Worm (Caenorhabditis elegans): Measurements from ENCODE around the gene ctl-2.

The ctl-2 gene

ce11 chrII:14251400-14251940 lies 50.4 kb downstream of the ctl-2 start (continued):
- TF ChIP-seq mxl-2 (GFP tag; conservative IDR thresholded peaks at IDR 0.05) (0 out of 2 replicates have a peak, but pooled peaks have one; percentile 18), nhr-25 (tag; optimal IDR thresholded peaks at IDR 0.05; ENCODE audit: borderline replicate concordance, insufficient read depth) (peak; percentile 77), Y75B8A.6 (GFP tag; IDR thresholded peaks at IDR 0.05) (peak; percentile 68), fkh-10 (GFP tag; optimal IDR thresholded peaks at IDR 0.05) (peak; percentile 47), spr-3 (GFP tag; optimal IDR thresholded peaks at IDR 0.05) (peak; percentile 86), unc-62 (GFP tag; optimal IDR thresholded peaks at IDR 0.05 in 1 of 2) (peak in 1 of 2 experiments; percentile 99), unc-62 (tag; optimal IDR thresholded peaks at IDR 0.05) (peak; percentile 5), jun-1 (tag; optimal IDR thresholded peaks at IDR 0.05) (peak; percentile 55), mep-1 (tag; optimal IDR thresholded peaks at IDR 0.05) (peak; percentile 96), nhr-41 (GFP tag; IDR thresholded peaks at IDR 0.05) (0 out of 2 replicates have a peak, but pooled peaks have one; percentile 13), madf-9 (GFP tag; conservative IDR thresholded peaks at IDR 0.05) (peak; percentile 60), ztf-7 (tag; optimal IDR thresholded peaks at IDR 0.05) (no peak), lin-39 (tag; optimal IDR thresholded peaks at IDR 0.05) (no peak), lin-38 (GFP tag; IDR thresholded peaks at IDR 0.05) (peak; percentile 85), egl-27 (tag; optimal IDR thresholded peaks at IDR 0.05) (no peak), hmg-1.1 (GFP tag; IDR thresholded peaks at IDR 0.05) (peak; percentile 92), attf-4 (tag; optimal IDR thresholded peaks at IDR 0.05) (no peak), daf-12 (tag; optimal IDR thresholded peaks at IDR 0.05) (no peak), lsy-2 (tag; optimal IDR thresholded peaks at IDR 0.05) (peak; percentile 49 to 84), Y5F2A.4 (GFP tag; optimal IDR thresholded peaks at IDR 0.05) (peak; percentile 59), D1046.2 (GFP tag; IDR thresholded peaks at IDR 0.05) (0 out of 2 replicates have a peak, but pooled peaks have one; percentile 13), lin-29 (GFP tag; IDR thresholded peaks at IDR 0.05) (peak; percentile 85), ztf-11 (tag; optimal IDR thresholded peaks at IDR 0.05) (no peak), nhr-111 (GFP tag; optimal IDR thresholded peaks at IDR 0.05) (peak; percentile 53), zag-1 (tag; optimal IDR thresholded peaks at IDR 0.05) (no peak), F37D6.2 (tag; optimal IDR thresholded peaks at IDR 0.05) (peak; percentile 90), ces-1 (GFP tag; optimal IDR thresholded peaks at IDR 0.05) (no peak), ceh-82 (tag; optimal IDR thresholded peaks at IDR 0.05) (peak; percentile 26), lin-1 (GFP tag; IDR thresholded peaks at IDR 0.05) (peak; percentile 63; the same call in 1 of the 2 replicates), ceh-20 (GFP tag; IDR thresholded peaks at IDR 0.05) (peak; percentile 89), ctbp-1 (GFP tag; IDR thresholded peaks at IDR 0.05) (peak; percentile 80), set-16 (GFP tag; IDR thresholded peaks at IDR 0.05) (peak; percentile 90), zip-2 (tag; optimal IDR thresholded peaks at IDR 0.05) (peak; percentile 66), spr-1 (tag; optimal IDR thresholded peaks at IDR 0.05) (peak; percentile 93), dve-1 (tag; optimal IDR thresholded peaks at IDR 0.05; ENCODE audit: insufficient read depth) (peak; percentile 93), pqm-1 (tag; optimal IDR thresholded peaks at IDR 0.05) (no peak), nhr-237 (tag; optimal IDR thresholded peaks at IDR 0.05) (peak; percentile 47), lir-3 (tag; optimal IDR thresholded peaks at IDR 0.05) (peak; percentile 79), dmd-9 (GFP tag; IDR thresholded peaks at IDR 0.05) (no peak), daf-16 (GFP tag; optimal IDR thresholded peaks at IDR 0.05) (peak; percentile 65 to 73), daf-16 (tag; optimal IDR thresholded peaks at IDR 0.05) (peak; percentile 56), mes-2 (tag; optimal IDR thresholded peaks at IDR 0.05; ENCODE audit: poor library complexity, severe bottlenecking) (peak; percentile 88), pha-4 (GFP tag; IDR thresholded peaks at IDR 0.05) (peak; percentile 91), pha-4 (tag; optimal IDR thresholded peaks at IDR 0.05) (peak; percentile 26), ZK337.2 (GFP tag; IDR thresholded peaks at IDR 0.05) (no peak), ceh-32 (tag; optimal IDR thresholded peaks at IDR 0.05; ENCODE audit: poor library complexity) (peak; percentile 29), F44E2.7 (GFP tag; IDR thresholded peaks at IDR 0.05) (no peak), hlh-11 (tag; optimal IDR thresholded peaks at IDR 0.05) (peak; percentile 99), egl-43 (GFP tag; IDR thresholded peaks at IDR 0.05) (peak; percentile 85), unc-130 (GFP tag; optimal IDR thresholded peaks at IDR 0.05) (peak; percentile 63), F10B5.3 (tag; optimal IDR thresholded peaks at IDR 0.05) (peak; percentile 84)

All from whole organism, L4 larva.